Worm (Caenorhabditis elegans) whole organism, midembryonic: ENCODE results near the gene C12D5.5.

ENCODE experiments used
- med-1 ChIP-seq: sonication (generic microtip); optimal IDR thresholded peaks from 2 replicates; lab custom pipeline; 2017; ENCODE audit warnings: missing genetic modification characterization, mild to moderate bottlenecking, missing compliant biosample characterization, antibody characterized with exemption, missing genetic modification reagents; ENCODE audit not compliant: insufficient read depth
- ref-1 ChIP-seq: fragments of 200-800 bp; sonication (Bioruptor generic); conservative IDR thresholded peaks from 2 replicates; pipeline ENCODE4 v1.3.6; 2022; ENCODE audit warnings: missing genetic modification reagents, missing genetic modification characterization, missing compliant biosample characterization
- ztf-29 ChIP-seq: fragments of 200-800 bp; sonication (Bioruptor generic); IDR thresholded peaks from 2 replicates; pipeline ENCODE4 v1.3.6; 2022; ENCODE audit warnings: missing genetic modification reagents, missing genetic modification characterization, missing compliant biosample characterization

- TF ChIP-seq med-1 (GFP tag; lab: Kevin White, UChicago) (no peak), ref-1 (GFP tag; lab: Robert Waterston, UW) (no peak), ztf-29 (GFP tag; lab: Robert Waterston, UW) (no peak)
Measured at ce11 chrV:7631732-7632131, 36.3 kb upstream of the C12D5.5 start, which contains the start of gene srd-25.
